Fruit fly (Drosophila melanogaster) whole organism, adult: ENCODE measurements around the gene Ncoa6.

ENCODE experiments used
- CG14711 ChIP-seq: fragments of 200-800 bp; sonication (Bioruptor generic); optimal IDR thresholded peaks from 2 replicates; lab custom pipeline; 2018; ENCODE audit warnings: missing biosample characterization, mild to moderate bottlenecking, missing genetic modification characterization, moderate library complexity
- CG1620 ChIP-seq: fragments of 200-800 bp; sonication (Bioruptor generic); optimal IDR thresholded peaks from 2 replicates; lab custom pipeline; 2016; ENCODE audit warnings: missing biosample characterization, missing genetic modification characterization
- Clk ChIP-seq: fragments of 200-800 bp; sonication (Bioruptor generic); optimal IDR thresholded peaks from 2 replicates; lab custom pipeline; 2017; ENCODE audit warnings: missing biosample characterization, missing genetic modification characterization
- bab1 ChIP-seq: fragments of 200-800 bp; sonication (Bioruptor generic); optimal IDR thresholded peaks from 3 replicates; lab custom pipeline; 2019; ENCODE audit warnings: missing biosample characterization, mild to moderate bottlenecking, missing genetic modification characterization, moderate library complexity

DNA sequence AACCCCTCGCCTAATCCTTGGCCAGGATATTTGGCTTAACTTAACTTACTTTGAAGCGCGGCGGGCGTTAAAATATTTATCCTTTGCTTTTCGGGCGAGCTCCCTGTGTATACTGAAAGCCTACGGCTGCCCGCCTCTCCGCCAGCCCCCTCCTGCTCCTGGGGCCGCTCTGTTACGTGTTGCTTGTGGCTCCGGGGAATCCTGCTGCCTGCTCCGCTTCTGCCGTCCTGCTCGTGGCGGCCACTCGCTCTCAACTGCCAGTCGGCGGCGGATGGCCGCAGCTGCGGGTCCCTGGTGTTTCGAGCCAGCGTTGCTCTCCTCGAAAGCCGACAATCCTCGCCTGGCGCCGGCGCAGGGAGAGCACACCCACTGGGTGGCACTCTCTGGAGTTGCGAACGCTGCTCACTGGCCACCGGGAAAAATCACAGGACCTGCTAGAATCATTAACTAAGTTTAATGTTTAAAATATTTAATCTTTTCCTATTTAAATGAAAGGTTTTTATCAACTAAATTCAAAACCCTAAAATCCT, 11.8 kb downstream of the Ncoa6 start, which contains the start of gene CG14024:
- TF ChIP-seq Clk (GFP tag; lab: Kevin White, UChicago) (no peak), CG14711 (tag; lab: Kevin White, UChicago) (no peak), bab1 (GFP tag; lab: Kevin White, UChicago) (no peak), CG1620 (GFP tag; lab: Kevin White, UChicago) (no peak)
